Fruit fly (Drosophila melanogaster) whole organism, prepupa: ENCODE data around the gene Mkp3.

Experiments used
- Blimp-1 ChIP-seq: fragments of 200-800 bp; sonication (Bioruptor generic); optimal IDR thresholded peaks from 3 replicates; lab custom pipeline; 2017; ENCODE audit warnings: missing biosample characterization, missing genetic modification characterization, mild to moderate bottlenecking, moderate library complexity, missing genetic modification reagents
- CG10631 ChIP-seq: fragments of 200-800 bp; sonication (Bioruptor generic); optimal IDR thresholded peaks from 2 replicates; lab custom pipeline; 2016; ENCODE audit warnings: missing biosample characterization, missing genetic modification characterization
- CG10669 ChIP-seq: fragments of 200-800 bp; sonication (Bioruptor generic); optimal IDR thresholded peaks from 3 replicates; lab custom pipeline; 2018; ENCODE audit warnings: missing biosample characterization, mild to moderate bottlenecking, missing genetic modification characterization, moderate library complexity
- CG11294 ChIP-seq: fragments of 200-800 bp; sonication (Bioruptor generic); IDR thresholded peaks from 2 replicates; pipeline ENCODE4 v1.3.6; 2022; ENCODE audit warnings: missing biosample characterization, missing genetic modification characterization
- CG11762 ChIP-seq: fragments of 200-800 bp; sonication (Bioruptor generic); optimal IDR thresholded peaks from 3 replicates; lab custom pipeline; 2016; ENCODE audit warnings: missing biosample characterization, missing genetic modification characterization; ENCODE audit not compliant: insufficient read depth
- CG11902 ChIP-seq: fragments of 200-800 bp; sonication (Bioruptor generic); optimal IDR thresholded peaks from 3 replicates; lab custom pipeline; 2016; ENCODE audit warnings: missing biosample characterization, missing genetic modification characterization
- CG15336 ChIP-seq: fragments of 200-800 bp; sonication (Bioruptor generic); IDR thresholded peaks from 2 replicates; pipeline ENCODE4 v1.3.6; 2022; ENCODE audit warnings: missing biosample characterization, missing genetic modification characterization
- CG1621 ChIP-seq: fragments of 200-800 bp; sonication (Bioruptor generic); optimal IDR thresholded peaks from 3 replicates; lab custom pipeline; 2018; ENCODE audit warnings: missing biosample characterization, mild to moderate bottlenecking, missing genetic modification characterization
- CG16779 ChIP-seq: fragments of 200-800 bp; sonication (Bioruptor generic); optimal IDR thresholded peaks from 3 replicates; lab custom pipeline; 2017; ENCODE audit warnings: missing biosample characterization, mild to moderate bottlenecking, missing genetic modification characterization
- CG3032 ChIP-seq: fragments of 200-800 bp; optimal IDR thresholded peaks from 2 replicates; lab custom pipeline; 2019; ENCODE audit warnings: missing biosample characterization, mild to moderate bottlenecking, missing genetic modification characterization, moderate library complexity
- CG32006 ChIP-seq: fragments of 200-800 bp; sonication (Bioruptor generic); optimal IDR thresholded peaks from 3 replicates; lab custom pipeline; 2017; ENCODE audit warnings: missing biosample characterization, mild to moderate bottlenecking, missing genetic modification characterization
- CG3919 ChIP-seq: fragments of 200-800 bp; sonication (Bioruptor generic); optimal IDR thresholded peaks from 3 replicates; lab custom pipeline; 2016; ENCODE audit warnings: missing biosample characterization, missing genetic modification characterization
- CG4318 ChIP-seq: fragments of 200-800 bp; sonication (Bioruptor generic); optimal IDR thresholded peaks from 3 replicates; lab custom pipeline; 2017; ENCODE audit warnings: missing biosample characterization, mild to moderate bottlenecking, missing genetic modification characterization
- CG6276 ChIP-seq: fragments of 200-800 bp; sonication (Bioruptor generic); optimal IDR thresholded peaks from 2 replicates; lab custom pipeline; 2017; ENCODE audit warnings: missing biosample characterization, mild to moderate bottlenecking, missing genetic modification characterization
- CG6792 ChIP-seq: fragments of 200-800 bp; sonication (Bioruptor generic); optimal IDR thresholded peaks from 3 replicates; lab custom pipeline; 2016; ENCODE audit warnings: missing biosample characterization, missing genetic modification characterization
- CG6854 ChIP-seq: fragments of 200-800 bp; sonication (Bioruptor generic); optimal IDR thresholded peaks from 2 replicates; lab custom pipeline; 2017; ENCODE audit warnings: missing biosample characterization, mild to moderate bottlenecking, missing genetic modification characterization
- CG7368 ChIP-seq: fragments of 200-800 bp; sonication (Bioruptor generic); optimal IDR thresholded peaks from 3 replicates; lab custom pipeline; 2016; ENCODE audit warnings: missing biosample characterization, missing genetic modification characterization
- CG8119 ChIP-seq: fragments of 200-800 bp; sonication (Bioruptor generic); IDR thresholded peaks from 3 replicates; pipeline ENCODE4 v1.3.6; 2022; ENCODE audit warnings: missing biosample characterization, missing genetic modification characterization
- CG8319 ChIP-seq: fragments of 200-800 bp; sonication (Bioruptor generic); optimal IDR thresholded peaks from 3 replicates; lab custom pipeline; 2016; ENCODE audit warnings: missing biosample characterization, missing genetic modification characterization
- CG9139 ChIP-seq: fragments of 200-800 bp; sonication (Bioruptor generic); optimal IDR thresholded peaks from 3 replicates; lab custom pipeline; 2017; ENCODE audit warnings: missing biosample characterization, mild to moderate bottlenecking, missing genetic modification characterization
- Eip75B ChIP-seq: fragments of 200-800 bp; sonication (Bioruptor generic); optimal IDR thresholded peaks from 3 replicates; lab custom pipeline; 2016; ENCODE audit warnings: missing biosample characterization, missing genetic modification characterization
- Eip78C ChIP-seq: fragments of 200-800 bp; sonication (Bioruptor generic); peaks from one replicate; lab custom pipeline; 2016; ENCODE audit warnings: missing biosample characterization, missing genetic modification characterization
- Eip93F ChIP-seq: fragments of 200-800 bp; sonication (Bioruptor generic); optimal IDR thresholded peaks from 2 replicates; lab custom pipeline; 2016; ENCODE audit warnings: missing biosample characterization, mild to moderate bottlenecking, missing genetic modification characterization
- Ets21C ChIP-seq: fragments of 200-800 bp; sonication (Bioruptor generic); optimal IDR thresholded peaks from 3 replicates; lab custom pipeline; 2016; ENCODE audit warnings: missing biosample characterization, missing genetic modification characterization
- Ets96B ChIP-seq: fragments of 200-800 bp; optimal IDR thresholded peaks from 2 replicates; lab custom pipeline; 2019; ENCODE audit warnings: missing biosample characterization, mild to moderate bottlenecking, missing genetic modification characterization, moderate library complexity
- Gug ChIP-seq: fragments of 200-800 bp; sonication (Bioruptor generic); IDR thresholded peaks from 2 replicates; pipeline ENCODE4 v1.3.6; 2022; ENCODE audit warnings: missing biosample characterization, missing genetic modification characterization
- Hr38 ChIP-seq: sonication (Bioruptor generic); optimal IDR thresholded peaks from 2 replicates; lab custom pipeline; 2016; ENCODE audit warnings: missing biosample characterization, missing genetic modification characterization
- Hr39 ChIP-seq: fragments of 200-800 bp; sonication (Bioruptor generic); optimal IDR thresholded peaks from 2 replicates; lab custom pipeline; 2016; ENCODE audit warnings: missing biosample characterization, missing genetic modification characterization
- Hr4 ChIP-seq: fragments of 200-800 bp; sonication (Bioruptor generic); optimal IDR thresholded peaks from 3 replicates; lab custom pipeline; 2016; ENCODE audit warnings: missing biosample characterization, missing genetic modification characterization
- Lpt ChIP-seq: fragments of 200-800 bp; sonication (Bioruptor generic); optimal IDR thresholded peaks from 3 replicates; lab custom pipeline; 2016; ENCODE audit warnings: missing biosample characterization, missing genetic modification characterization
- OdsH ChIP-seq: fragments of 200-800 bp; sonication (Bioruptor generic); optimal IDR thresholded peaks from 3 replicates; lab custom pipeline; 2016; ENCODE audit warnings: missing biosample characterization, missing genetic modification characterization
- Smox ChIP-seq: fragments of 200-800 bp; sonication (Bioruptor generic); optimal IDR thresholded peaks from 3 replicates; lab custom pipeline; 2016; ENCODE audit warnings: missing biosample characterization, missing genetic modification characterization
- Sox102F ChIP-seq: fragments of 200-800 bp; sonication (Bioruptor generic); optimal IDR thresholded peaks from 2 replicates; lab custom pipeline; 2016; ENCODE audit warnings: missing biosample characterization, mild to moderate bottlenecking, missing genetic modification characterization
- achi ChIP-seq: fragments of 200-800 bp; sonication (Bioruptor generic); optimal IDR thresholded peaks from 3 replicates; lab custom pipeline; 2016; ENCODE audit warnings: missing biosample characterization, missing genetic modification characterization
- acj6 ChIP-seq: fragments of 200-800 bp; sonication (Bioruptor generic); optimal IDR thresholded peaks from 3 replicates; lab custom pipeline; 2016; ENCODE audit warnings: missing biosample characterization, missing genetic modification characterization
- cyc ChIP-seq: fragments of 200-800 bp; sonication (Bioruptor generic); optimal IDR thresholded peaks from 3 replicates; lab custom pipeline; 2016; ENCODE audit warnings: missing biosample characterization, missing genetic modification characterization
- dac ChIP-seq: fragments of 200-800 bp; sonication (Bioruptor generic); optimal IDR thresholded peaks from 2 replicates; lab custom pipeline; 2017; ENCODE audit warnings: missing biosample characterization, mild to moderate bottlenecking, missing genetic modification characterization
- dsx ChIP-seq: fragments of 200-800 bp; optimal IDR thresholded peaks from 3 replicates; lab custom pipeline; 2019; ENCODE audit warnings: missing biosample characterization, mild to moderate bottlenecking, missing genetic modification characterization, moderate library complexity; ENCODE audit not compliant: poor library complexity, severe bottlenecking
- eg ChIP-seq: fragments of 200-800 bp; sonication (Bioruptor generic); IDR thresholded peaks from 3 replicates; pipeline ENCODE4 v1.3.6; 2022; ENCODE audit warnings: missing biosample characterization, missing genetic modification characterization
- esn ChIP-seq: fragments of 200-800 bp; sonication (Bioruptor generic); optimal IDR thresholded peaks from 2 replicates; lab custom pipeline; 2016; ENCODE audit warnings: missing biosample characterization, mild to moderate bottlenecking, missing genetic modification characterization, moderate library complexity
- fd85E ChIP-seq: fragments of 200-800 bp; sonication (Bioruptor generic); optimal IDR thresholded peaks from 3 replicates; lab custom pipeline; 2016; ENCODE audit warnings: missing biosample characterization, missing genetic modification characterization
- net ChIP-seq: fragments of 200-800 bp; sonication (Bioruptor generic); optimal IDR thresholded peaks from 3 replicates; lab custom pipeline; 2016; ENCODE audit warnings: missing biosample characterization, missing genetic modification characterization
- pdm3 ChIP-seq: fragments of 200-800 bp; sonication (Bioruptor generic); optimal IDR thresholded peaks from 3 replicates; lab custom pipeline; 2016; ENCODE audit warnings: missing biosample characterization, missing genetic modification characterization
- salr ChIP-seq, 2 experiments: fragments of 200-800 bp; sonication (Bioruptor generic); optimal IDR thresholded peaks; 3 replicates each; lab custom pipeline; 2016 to 2018; ENCODE audit warnings: missing biosample characterization in 2 of 2, missing genetic modification characterization in 2 of 2, mild to moderate bottlenecking in 1 of 2
- spab ChIP-seq: fragments of 200-800 bp; sonication (Bioruptor generic); optimal IDR thresholded peaks from 2 replicates; lab custom pipeline; 2017; ENCODE audit warnings: missing biosample characterization, mild to moderate bottlenecking, missing genetic modification characterization, missing genetic modification reagents
- ss ChIP-seq, 2 experiments: fragments of 200-800 bp; sonication (Bioruptor generic); optimal IDR thresholded peaks; 2 replicates in 1 of 2; 3 replicates in 1 of 2; lab custom pipeline; 2017 to 2018; ENCODE audit warnings: mild to moderate bottlenecking in 2 of 2, missing biosample characterization in 2 of 2, missing genetic modification characterization in 2 of 2, moderate library complexity in 1 of 2
- svp ChIP-seq: fragments of 200-800 bp; sonication (Bioruptor generic); peaks from one replicate; lab custom pipeline; 2016; ENCODE audit warnings: missing biosample characterization, missing genetic modification characterization
- topi ChIP-seq: fragments of 200-800 bp; sonication (Bioruptor generic); optimal IDR thresholded peaks from 3 replicates; lab custom pipeline; 2016; ENCODE audit warnings: missing biosample characterization, missing genetic modification characterization
- vri ChIP-seq: fragments of 200-800 bp; sonication (Bioruptor generic); optimal IDR thresholded peaks from 3 replicates; lab custom pipeline; 2016; ENCODE audit warnings: missing biosample characterization, mild to moderate bottlenecking, missing genetic modification characterization

Mkp3 gene

dm6 chr3L:19056857-19057324 lies 29.3 kb downstream of the Mkp3 start (continued):
- TF ChIP-seq Blimp-1 (GFP tag; lab: Kevin White, UChicago): no peak
- TF ChIP-seq CG32006 (GFP tag; lab: Kevin White, UChicago): peak; percentile 61
- no peak for TF ChIP-seq spab (GFP tag; lab: Kevin White, UChicago)
- no peak for TF ChIP-seq cyc
- TF ChIP-seq eg: peak; percentile 38; the same call in 1 of the 3 replicates
- TF ChIP-seq fd85E (GFP tag; lab: Kevin White, UChicago): no peak
- TF ChIP-seq CG3032 (tag; lab: Kevin White, UChicago): peak; percentile 41
- peak; percentile 31 for TF ChIP-seq CG6792 (GFP tag; lab: Kevin White, UChicago)
- peak; percentile 38 for TF ChIP-seq CG10631
- no peak for TF ChIP-seq CG4318
- peak; percentile 24 for TF ChIP-seq Sox102F
- peak in 1 of 2 experiments; percentile 28 for TF ChIP-seq ss (GFP tag; optimal IDR thresholded peaks at IDR 0.05; lab: Kevin White, UChicago)
- TF ChIP-seq achi: peak; percentile 28
- no peak for TF ChIP-seq topi (GFP tag; lab: Kevin White, UChicago)
- no peak for TF ChIP-seq vri (GFP tag; lab: Kevin White, UChicago)
- TF ChIP-seq Hr39: no peak
- TF ChIP-seq Ets96B: peak; percentile 58
- TF ChIP-seq Smox: no peak
- no peak for TF ChIP-seq esn (GFP tag; lab: Kevin White, UChicago)
- peak; percentile 11 for TF ChIP-seq Hr4 (GFP tag; lab: Kevin White, UChicago)
- TF ChIP-seq svp (GFP tag; lab: Kevin White, UChicago): peak; percentile 50
- TF ChIP-seq CG11294 (GFP tag; lab: Robert Waterston, UW): no peak
- TF ChIP-seq pdm3 (GFP tag; lab: Kevin White, UChicago): peak; percentile 12
- no peak for TF ChIP-seq CG8319 (GFP tag; lab: Kevin White, UChicago)
- no peak for TF ChIP-seq Gug (GFP tag; lab: Robert Waterston, UW)
- TF ChIP-seq net (GFP tag; lab: Kevin White, UChicago): no peak
- TF ChIP-seq CG8119 (GFP tag; lab: Robert Waterston, UW): peak; percentile 62; the same call in 2 of the 3 replicates
- TF ChIP-seq CG11902: no peak
- no peak for TF ChIP-seq dac (GFP tag; lab: Kevin White, UChicago)
- TF ChIP-seq CG15336 (GFP tag; lab: Robert Waterston, UW): peak; percentile 69
- no peak for TF ChIP-seq CG16779
- TF ChIP-seq CG7368 (GFP tag; lab: Kevin White, UChicago): peak; percentile 13
- TF ChIP-seq Eip78C (GFP tag; lab: Kevin White, UChicago): peak; percentile 68
- TF ChIP-seq CG9139 (GFP tag; lab: Kevin White, UChicago): no peak
- TF ChIP-seq CG11762 (GFP tag; lab: Kevin White, UChicago): no peak
- TF ChIP-seq CG3919 (GFP tag; lab: Kevin White, UChicago): peak; percentile 29
- TF ChIP-seq, all 60 proteins: peak for 28

DNA sequence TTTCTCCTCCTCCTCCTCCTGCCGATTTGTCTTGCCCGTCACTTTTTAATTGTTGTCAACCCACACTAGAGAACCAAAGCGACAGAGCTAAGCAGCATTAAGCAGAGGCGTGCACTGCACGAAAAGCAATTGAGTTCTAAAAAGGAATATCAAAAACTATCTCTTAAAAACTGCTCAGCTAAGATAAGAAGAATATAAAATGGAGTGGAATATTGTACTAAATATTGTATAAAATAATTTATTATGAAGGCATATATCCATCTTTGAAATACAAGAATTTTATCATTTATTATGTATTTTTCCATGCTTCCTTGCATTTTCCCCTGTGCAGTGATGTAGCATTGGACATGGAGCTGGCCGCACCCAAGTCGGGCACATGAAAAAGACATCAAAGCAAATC lies 31.2 kb downstream of the Mkp3 start:
- TF ChIP-seq CG3032 (tag; lab: Kevin White, UChicago): peak; percentile 69
- no peak for TF ChIP-seq Lpt
- TF ChIP-seq CG6792 (GFP tag; lab: Kevin White, UChicago): peak; percentile 33
- TF ChIP-seq CG1621 (tag; lab: Kevin White, UChicago): peak; percentile 5
- TF ChIP-seq Eip75B (GFP tag; lab: Kevin White, UChicago): no peak
- TF ChIP-seq CG3919 (GFP tag; lab: Kevin White, UChicago): peak; percentile 32
- no peak for TF ChIP-seq Hr38 (GFP tag; lab: Kevin White, UChicago)
- TF ChIP-seq CG7368 (GFP tag; lab: Kevin White, UChicago): peak; percentile 5
- TF ChIP-seq salr (GFP tag; optimal IDR thresholded peaks at IDR 0.05; lab: Kevin White, UChicago): peak in 1 of 2 experiments; percentile 49
- peak; percentile 62 for TF ChIP-seq CG15336 (GFP tag; lab: Robert Waterston, UW)
- no peak for TF ChIP-seq eg
- peak; percentile 46 for TF ChIP-seq OdsH
- peak; percentile 29 for TF ChIP-seq acj6 (GFP tag; lab: Kevin White, UChicago)
- TF ChIP-seq CG10669: peak; percentile 53
- TF ChIP-seq spab (GFP tag; lab: Kevin White, UChicago): peak; percentile 29
- TF ChIP-seq vri (GFP tag; lab: Kevin White, UChicago): no peak
- peak; percentile 23 to 55 for TF ChIP-seq ss (GFP tag; optimal IDR thresholded peaks at IDR 0.05; lab: Kevin White, UChicago)
- no peak for TF ChIP-seq CG6854 (GFP tag; lab: Kevin White, UChicago)
- peak; percentile 64 for TF ChIP-seq dsx (GFP tag; lab: Kevin White, UChicago)
- TF ChIP-seq Hr4 (GFP tag; lab: Kevin White, UChicago): peak; percentile 24
- TF ChIP-seq CG6276 (GFP tag; lab: Kevin White, UChicago): no peak
- no peak for TF ChIP-seq Blimp-1 (GFP tag; lab: Kevin White, UChicago)
- peak; percentile 50 for TF ChIP-seq esn (GFP tag; lab: Kevin White, UChicago)
- TF ChIP-seq CG11902: no peak
- TF ChIP-seq Eip93F (GFP tag; lab: Kevin White, UChicago): no peak
- TF ChIP-seq achi: peak; percentile 54
- no peak for TF ChIP-seq Ets21C (GFP tag; lab: Kevin White, UChicago)
- no peak for TF ChIP-seq dac (GFP tag; lab: Kevin White, UChicago)
- TF ChIP-seq Hr39: no peak
- TF ChIP-seq Smox: peak; percentile 17
